Worm (Caenorhabditis elegans): ENCODE results near the gene C18G1.8.

- no peak for TF ChIP-seq ama-1 (optimal IDR thresholded peaks at IDR 0.05)
- no peak for TF ChIP-seq tbx-37 (GFP tag; conservative IDR thresholded peaks at IDR 0.05)
These were observed 24.0 kb upstream of the C18G1.8 start, which contains the start of gene R02F11.12 for ce11 chrV:4790368-4790767.
